Worm (Caenorhabditis elegans): ENCODE measurements around the gene fbxa-202.

ce11 chrV:6311936-6312335 is 15.1 kb upstream of the fbxa-202 start:
- TF ChIP-seq ztf-4 (tag; optimal IDR thresholded peaks at IDR 0.05), result no peak
- no peak for TF ChIP-seq nhr-237 (tag; optimal IDR thresholded peaks at IDR 0.05)
- no peak for TF ChIP-seq nfya-1 (tag; optimal IDR thresholded peaks at IDR 0.05; ENCODE audit: insufficient read depth)
- TF ChIP-seq ama-1 (optimal IDR thresholded peaks at IDR 0.05), result no peak
- no peak for TF ChIP-seq daf-12 (tag; optimal IDR thresholded peaks at IDR 0.05)
- TF ChIP-seq egl-5 (tag; optimal IDR thresholded peaks at IDR 0.05), result no peak
- TF ChIP-seq unc-39 (tag; optimal IDR thresholded peaks at IDR 0.05), result no peak
- TF ChIP-seq eor-1 (tag; optimal IDR thresholded peaks at IDR 0.05), result no peak
- no peak for TF ChIP-seq elt-1 (tag; optimal IDR thresholded peaks at IDR 0.05)
- no peak for TF ChIP-seq mdl-1 (tag; optimal IDR thresholded peaks at IDR 0.05)
- no peak for TF ChIP-seq elt-3 (tag; optimal IDR thresholded peaks at IDR 0.05)
- TF ChIP-seq nhr-12 (tag; optimal IDR thresholded peaks at IDR 0.05), result no peak
